Fruit fly (Drosophila melanogaster) whole organism, prepupa: ENCODE data around the gene KP78a.

Source experiments
- Blimp-1 ChIP-seq: fragments of 200-800 bp; sonication (Bioruptor generic); optimal IDR thresholded peaks from 3 replicates; lab custom pipeline; 2017; ENCODE audit warnings: missing biosample characterization, missing genetic modification characterization, mild to moderate bottlenecking, moderate library complexity, missing genetic modification reagents
- CG10669 ChIP-seq: fragments of 200-800 bp; sonication (Bioruptor generic); optimal IDR thresholded peaks from 3 replicates; lab custom pipeline; 2018; ENCODE audit warnings: missing biosample characterization, mild to moderate bottlenecking, missing genetic modification characterization, moderate library complexity
- CG11762 ChIP-seq: fragments of 200-800 bp; sonication (Bioruptor generic); optimal IDR thresholded peaks from 3 replicates; lab custom pipeline; 2016; ENCODE audit warnings: missing biosample characterization, missing genetic modification characterization; ENCODE audit not compliant: insufficient read depth
- CG11902 ChIP-seq: fragments of 200-800 bp; sonication (Bioruptor generic); optimal IDR thresholded peaks from 3 replicates; lab custom pipeline; 2016; ENCODE audit warnings: missing biosample characterization, missing genetic modification characterization
- CG15336 ChIP-seq: fragments of 200-800 bp; sonication (Bioruptor generic); IDR thresholded peaks from 2 replicates; pipeline ENCODE4 v1.3.6; 2022; ENCODE audit warnings: missing biosample characterization, missing genetic modification characterization
- CG3032 ChIP-seq: fragments of 200-800 bp; optimal IDR thresholded peaks from 2 replicates; lab custom pipeline; 2019; ENCODE audit warnings: missing biosample characterization, mild to moderate bottlenecking, missing genetic modification characterization, moderate library complexity
- CG34406 ChIP-seq: fragments of 200-800 bp; sonication (Bioruptor generic); optimal IDR thresholded peaks from 3 replicates; lab custom pipeline; 2016; ENCODE audit warnings: missing biosample characterization, missing genetic modification characterization
- CG3919 ChIP-seq: fragments of 200-800 bp; sonication (Bioruptor generic); optimal IDR thresholded peaks from 3 replicates; lab custom pipeline; 2016; ENCODE audit warnings: missing biosample characterization, missing genetic modification characterization
- CG4318 ChIP-seq: fragments of 200-800 bp; sonication (Bioruptor generic); optimal IDR thresholded peaks from 3 replicates; lab custom pipeline; 2017; ENCODE audit warnings: missing biosample characterization, mild to moderate bottlenecking, missing genetic modification characterization
- CG6163 ChIP-seq: fragments of 200-800 bp; sonication (Bioruptor generic); IDR thresholded peaks from 3 replicates; pipeline ENCODE4 v1.3.6; 2022; ENCODE audit warnings: missing biosample characterization, missing genetic modification characterization
- CG6808 ChIP-seq: fragments of 200-800 bp; sonication (Bioruptor generic); optimal IDR thresholded peaks from 3 replicates; lab custom pipeline; 2017; ENCODE audit warnings: missing biosample characterization, missing genetic modification characterization, mild to moderate bottlenecking, moderate library complexity, missing genetic modification reagents
- CG7368 ChIP-seq: fragments of 200-800 bp; sonication (Bioruptor generic); optimal IDR thresholded peaks from 3 replicates; lab custom pipeline; 2016; ENCODE audit warnings: missing biosample characterization, missing genetic modification characterization
- CG8632 ChIP-seq: fragments of 200-800 bp; sonication (Bioruptor generic); optimal IDR thresholded peaks from 3 replicates; lab custom pipeline; 2016; ENCODE audit warnings: missing biosample characterization, missing genetic modification characterization
- CG9139 ChIP-seq: fragments of 200-800 bp; sonication (Bioruptor generic); optimal IDR thresholded peaks from 3 replicates; lab custom pipeline; 2017; ENCODE audit warnings: missing biosample characterization, mild to moderate bottlenecking, missing genetic modification characterization
- Eip75B ChIP-seq: fragments of 200-800 bp; sonication (Bioruptor generic); optimal IDR thresholded peaks from 3 replicates; lab custom pipeline; 2016; ENCODE audit warnings: missing biosample characterization, missing genetic modification characterization
- Ets96B ChIP-seq: fragments of 200-800 bp; optimal IDR thresholded peaks from 2 replicates; lab custom pipeline; 2019; ENCODE audit warnings: missing biosample characterization, mild to moderate bottlenecking, missing genetic modification characterization, moderate library complexity
- Gug ChIP-seq: fragments of 200-800 bp; sonication (Bioruptor generic); IDR thresholded peaks from 2 replicates; pipeline ENCODE4 v1.3.6; 2022; ENCODE audit warnings: missing biosample characterization, missing genetic modification characterization
- Hr38 ChIP-seq: sonication (Bioruptor generic); optimal IDR thresholded peaks from 2 replicates; lab custom pipeline; 2016; ENCODE audit warnings: missing biosample characterization, missing genetic modification characterization
- Hr39 ChIP-seq: fragments of 200-800 bp; sonication (Bioruptor generic); optimal IDR thresholded peaks from 2 replicates; lab custom pipeline; 2016; ENCODE audit warnings: missing biosample characterization, missing genetic modification characterization
- Lpt ChIP-seq: fragments of 200-800 bp; sonication (Bioruptor generic); optimal IDR thresholded peaks from 3 replicates; lab custom pipeline; 2016; ENCODE audit warnings: missing biosample characterization, missing genetic modification characterization
- Met ChIP-seq: fragments of 200-800 bp; sonication (Bioruptor generic); optimal IDR thresholded peaks from 3 replicates; lab custom pipeline; 2016; ENCODE audit warnings: missing biosample characterization, missing genetic modification characterization
- Smox ChIP-seq: fragments of 200-800 bp; sonication (Bioruptor generic); optimal IDR thresholded peaks from 3 replicates; lab custom pipeline; 2016; ENCODE audit warnings: missing biosample characterization, missing genetic modification characterization
- Sox102F ChIP-seq: fragments of 200-800 bp; sonication (Bioruptor generic); optimal IDR thresholded peaks from 2 replicates; lab custom pipeline; 2016; ENCODE audit warnings: missing biosample characterization, mild to moderate bottlenecking, missing genetic modification characterization
- Sox14 ChIP-seq: fragments of 200-800 bp; sonication (Bioruptor generic); optimal IDR thresholded peaks from 3 replicates; lab custom pipeline; 2016; ENCODE audit warnings: missing biosample characterization, missing genetic modification characterization
- Sox15 ChIP-seq: fragments of 200-800 bp; sonication (Bioruptor generic); optimal IDR thresholded peaks from 3 replicates; lab custom pipeline; 2016; ENCODE audit warnings: missing biosample characterization, missing genetic modification characterization
- acj6 ChIP-seq: fragments of 200-800 bp; sonication (Bioruptor generic); optimal IDR thresholded peaks from 3 replicates; lab custom pipeline; 2016; ENCODE audit warnings: missing biosample characterization, missing genetic modification characterization
- dac ChIP-seq: fragments of 200-800 bp; sonication (Bioruptor generic); optimal IDR thresholded peaks from 2 replicates; lab custom pipeline; 2017; ENCODE audit warnings: missing biosample characterization, mild to moderate bottlenecking, missing genetic modification characterization
- eg ChIP-seq: fragments of 200-800 bp; sonication (Bioruptor generic); IDR thresholded peaks from 3 replicates; pipeline ENCODE4 v1.3.6; 2022; ENCODE audit warnings: missing biosample characterization, missing genetic modification characterization
- esn ChIP-seq: fragments of 200-800 bp; sonication (Bioruptor generic); optimal IDR thresholded peaks from 2 replicates; lab custom pipeline; 2016; ENCODE audit warnings: missing biosample characterization, mild to moderate bottlenecking, missing genetic modification characterization, moderate library complexity
- fd59A ChIP-seq: fragments of 200-800 bp; sonication (Bioruptor generic); optimal IDR thresholded peaks from 2 replicates; lab custom pipeline; 2017; ENCODE audit warnings: missing biosample characterization, mild to moderate bottlenecking, missing genetic modification characterization, missing genetic modification reagents
- lz ChIP-seq: fragments of 200-800 bp; sonication (Bioruptor generic); optimal IDR thresholded peaks from 3 replicates; lab custom pipeline; 2016; ENCODE audit warnings: missing biosample characterization, missing genetic modification characterization
- net ChIP-seq: fragments of 200-800 bp; sonication (Bioruptor generic); optimal IDR thresholded peaks from 3 replicates; lab custom pipeline; 2016; ENCODE audit warnings: missing biosample characterization, missing genetic modification characterization
- pdm3 ChIP-seq: fragments of 200-800 bp; sonication (Bioruptor generic); optimal IDR thresholded peaks from 3 replicates; lab custom pipeline; 2016; ENCODE audit warnings: missing biosample characterization, missing genetic modification characterization
- spab ChIP-seq: fragments of 200-800 bp; sonication (Bioruptor generic); optimal IDR thresholded peaks from 2 replicates; lab custom pipeline; 2017; ENCODE audit warnings: missing biosample characterization, mild to moderate bottlenecking, missing genetic modification characterization, missing genetic modification reagents
- svp ChIP-seq: fragments of 200-800 bp; sonication (Bioruptor generic); peaks from one replicate; lab custom pipeline; 2016; ENCODE audit warnings: missing biosample characterization, missing genetic modification characterization
- vri ChIP-seq: fragments of 200-800 bp; sonication (Bioruptor generic); optimal IDR thresholded peaks from 3 replicates; lab custom pipeline; 2016; ENCODE audit warnings: missing biosample characterization, mild to moderate bottlenecking, missing genetic modification characterization

KP78a gene

DNA sequence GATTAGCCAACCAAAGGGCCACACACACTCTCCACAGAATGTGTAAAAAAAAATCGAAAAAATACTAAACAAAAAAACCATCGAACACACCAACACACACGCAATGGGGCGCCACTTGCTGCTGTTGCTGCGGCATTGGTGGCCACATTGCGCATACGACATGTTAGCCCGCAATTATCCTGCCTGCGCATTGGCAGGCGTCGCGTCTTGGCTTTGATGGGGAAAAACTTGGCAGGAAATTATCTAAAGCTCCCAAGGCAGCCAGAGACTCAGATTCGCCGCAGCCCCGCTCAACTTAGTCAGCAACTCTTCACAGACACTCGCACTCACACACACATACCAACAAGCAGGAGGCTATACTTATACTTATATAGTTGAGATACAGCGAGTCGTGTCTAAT is 15.8 kb downstream of the KP78a start:
- TF ChIP-seq Eip75B (GFP tag; lab: Kevin White, UChicago) = no peak
- no peak for TF ChIP-seq Sox102F (GFP tag; lab: Kevin White, UChicago)
- no peak for TF ChIP-seq vri (GFP tag; lab: Kevin White, UChicago)
- TF ChIP-seq eg = 0 out of 3 replicates have a peak, but pooled peaks have one; percentile 20
- TF ChIP-seq spab (GFP tag; lab: Kevin White, UChicago) = no peak
- TF ChIP-seq CG6808 (GFP tag; lab: Kevin White, UChicago) = no peak
- TF ChIP-seq CG6163 = no peak
- no peak for TF ChIP-seq pdm3 (GFP tag; lab: Kevin White, UChicago)
- TF ChIP-seq Sox14 (GFP tag; lab: Kevin White, UChicago) = no peak

DNA sequence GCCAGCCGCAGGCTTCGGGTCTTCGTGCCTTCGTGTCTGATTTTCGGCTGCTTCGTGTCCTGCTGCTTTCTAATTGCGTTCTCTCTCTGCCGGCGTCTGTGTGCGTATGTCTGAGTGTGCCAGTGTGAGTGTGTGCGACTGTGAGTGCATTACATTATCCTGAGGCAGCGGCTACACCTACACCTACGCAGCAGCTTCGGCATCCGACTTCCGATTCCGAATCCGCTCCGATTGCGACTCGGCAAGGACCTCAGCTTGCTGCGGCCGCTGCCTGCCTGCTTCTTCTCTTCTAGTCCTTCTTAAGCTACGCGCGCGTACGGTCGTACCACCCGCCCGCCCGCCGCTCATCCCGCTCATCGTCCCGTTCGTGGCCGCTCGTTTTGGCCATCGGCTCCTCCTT is 17.1 kb downstream of the KP78a start:
- TF ChIP-seq Lpt (GFP tag; lab: Kevin White, UChicago) (no peak), CG3919 (GFP tag; lab: Kevin White, UChicago) (no peak), CG4318 (GFP tag; lab: Kevin White, UChicago) (no peak), CG11762 (GFP tag; lab: Kevin White, UChicago) (no peak)

dm6 chr3R:11334272-11334874 is 18.6 kb downstream of the KP78a start:
- peak; percentile 9 for TF ChIP-seq svp (GFP tag; lab: Kevin White, UChicago)
- no peak for TF ChIP-seq CG8632 (GFP tag; lab: Kevin White, UChicago)

- TF ChIP-seq Met (GFP tag; lab: Kevin White, UChicago) (no peak), Sox14 (GFP tag; lab: Kevin White, UChicago) (no peak), Blimp-1 (GFP tag; lab: Kevin White, UChicago) (no peak), Hr38 (GFP tag; lab: Kevin White, UChicago) (no peak), CG34406 (GFP tag; lab: Kevin White, UChicago) (no peak), Sox102F (GFP tag; lab: Kevin White, UChicago) (no peak), acj6 (no peak), Sox15 (GFP tag; lab: Kevin White, UChicago) (no peak), CG15336 (GFP tag; lab: Robert Waterston, UW) (no peak)
These were observed 22.2 kb downstream of the KP78a start for dm6 chr3R:11330713-11331112.

DNA sequence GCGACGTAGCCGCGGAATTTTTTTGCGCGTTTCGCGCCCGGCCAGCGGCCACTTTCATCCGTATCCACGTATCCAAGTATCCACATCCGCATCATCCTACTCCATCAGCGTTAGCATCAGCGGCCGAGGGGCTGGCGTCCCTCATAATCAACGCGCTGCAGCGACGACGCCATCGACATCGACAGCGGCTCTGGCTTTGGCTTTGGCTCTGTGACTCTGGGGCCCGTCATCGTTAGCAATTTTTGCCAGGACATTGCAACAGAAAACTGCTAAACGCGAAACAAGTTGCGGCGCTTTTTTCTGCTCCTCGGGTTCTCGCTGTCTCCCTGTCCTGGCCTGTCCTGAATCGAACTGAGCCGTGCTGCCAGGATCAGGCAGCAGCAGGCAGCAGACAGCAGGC is 24.8 kb downstream of the KP78a start, which contains the start of gene pros:
TSS of gene pros (plus strand) at position 301 of the 400 bp plus-strand sequence.
- TF ChIP-seq net (GFP tag; lab: Kevin White, UChicago) (no peak), lz (GFP tag; lab: Kevin White, UChicago) (no peak), Lpt (GFP tag; lab: Kevin White, UChicago) (no peak), Smox (no peak), esn (GFP tag; lab: Kevin White, UChicago) (no peak), CG11902 (no peak), Gug (GFP tag; lab: Robert Waterston, UW) (no peak), svp (GFP tag; lab: Kevin White, UChicago) (no peak), CG34406 (GFP tag; lab: Kevin White, UChicago) (no peak)
- TF ChIP-seq, all 60 proteins: peak for 0

- TF ChIP-seq CG9139 (GFP tag; lab: Kevin White, UChicago) (no peak), CG3032 (tag; lab: Kevin White, UChicago) (no peak), Lpt (GFP tag; lab: Kevin White, UChicago) (no peak), Met (GFP tag; lab: Kevin White, UChicago) (no peak), Hr39 (no peak), CG15336 (GFP tag; lab: Robert Waterston, UW) (no peak), dac (GFP tag; lab: Kevin White, UChicago) (no peak), CG10669 (GFP tag; lab: Kevin White, UChicago) (no peak), CG11762 (GFP tag; lab: Kevin White, UChicago) (no peak), Sox15 (GFP tag; lab: Kevin White, UChicago) (no peak), acj6 (no peak), fd59A (GFP tag; lab: Kevin White, UChicago) (no peak), Ets96B (tag; lab: Kevin White, UChicago) (no peak), eg (no peak), Hr38 (GFP tag; lab: Kevin White, UChicago) (no peak), svp (GFP tag; lab: Kevin White, UChicago) (no peak), CG7368 (GFP tag; lab: Kevin White, UChicago) (no peak), CG6163 (no peak)
These were observed 36.3 kb downstream of the KP78a start for dm6 chr3R:11316667-11317066.
